Fruit fly (Drosophila melanogaster) whole organism, embryonic: ENCODE data around the gene CG10132.
A peak's percentile ranks its signal among the peaks of the same experiment; 100 is the strongest.

ENCODE experiments used
- Aef1 ChIP-seq: fragments of 200-800 bp; sonication (Bioruptor generic); IDR thresholded peaks from 3 replicates; pipeline ENCODE4 v1.3.6; 2022; ENCODE audit warnings: missing biosample characterization, missing genetic modification characterization
- CG10979 ChIP-seq: fragments of 200-800 bp; sonication (Bioruptor generic); optimal IDR thresholded peaks from 2 replicates; lab custom pipeline; 2018; ENCODE audit warnings: missing biosample characterization, mild to moderate bottlenecking, missing genetic modification characterization, moderate library complexity
- CG12942 ChIP-seq: fragments of 200-800 bp; sonication (Bioruptor generic); optimal IDR thresholded peaks from 3 replicates; lab custom pipeline; 2016; ENCODE audit warnings: missing biosample characterization, missing genetic modification characterization
- CG13296 ChIP-seq: fragments of 200-800 bp; sonication (Bioruptor generic); optimal IDR thresholded peaks from 3 replicates; lab custom pipeline; 2018; ENCODE audit warnings: missing biosample characterization, mild to moderate bottlenecking, missing genetic modification characterization
- CG1603 ChIP-seq: fragments of 200-800 bp; sonication (Bioruptor generic); optimal IDR thresholded peaks from 2 replicates; lab custom pipeline; 2019; ENCODE audit warnings: missing biosample characterization, mild to moderate bottlenecking, missing genetic modification characterization, moderate library complexity
- CG18262 ChIP-seq: fragments of 200-800 bp; optimal IDR thresholded peaks from 3 replicates; lab custom pipeline; 2019; ENCODE audit warnings: missing biosample characterization, mild to moderate bottlenecking, missing genetic modification characterization, moderate library complexity
- CG31224 ChIP-seq: fragments of 200-800 bp; sonication (Bioruptor generic); IDR thresholded peaks from 2 replicates; pipeline ENCODE4 v1.3.6; 2022; ENCODE audit warnings: missing biosample characterization, missing genetic modification characterization
- CG3163 ChIP-seq: fragments of 200-800 bp; sonication (Bioruptor generic); optimal IDR thresholded peaks from 3 replicates; lab custom pipeline; 2016; ENCODE audit warnings: missing biosample characterization, missing genetic modification characterization
- CG3281 ChIP-seq: fragments of 200-800 bp; sonication (Bioruptor generic); optimal IDR thresholded peaks from 3 replicates; lab custom pipeline; 2017; ENCODE audit warnings: missing biosample characterization, mild to moderate bottlenecking, missing genetic modification characterization
- CG3407 ChIP-seq: fragments of 200-800 bp; sonication (Bioruptor generic); optimal IDR thresholded peaks from 2 replicates; lab custom pipeline; 2018; ENCODE audit warnings: missing biosample characterization, mild to moderate bottlenecking, missing genetic modification characterization
- CG34422 ChIP-seq: fragments of 200-800 bp; sonication (Bioruptor generic); IDR thresholded peaks from 3 replicates; pipeline ENCODE4 v1.3.6; 2022; ENCODE audit warnings: missing biosample characterization, missing genetic modification characterization
- CG42726 ChIP-seq: fragments of 200-800 bp; sonication (Bioruptor generic); IDR thresholded peaks from 2 replicates; pipeline ENCODE4 v1.3.6; 2022; ENCODE audit warnings: missing biosample characterization, missing genetic modification characterization; ENCODE audit not compliant: partially characterized antibody
- CG4404 ChIP-seq: fragments of 200-800 bp; sonication (Bioruptor generic); IDR thresholded peaks from 2 replicates; pipeline ENCODE4 v1.3.6; 2022; ENCODE audit warnings: missing biosample characterization, missing genetic modification characterization
- CG4707 ChIP-seq: fragments of 200-800 bp; sonication (Bioruptor generic); optimal IDR thresholded peaks from 2 replicates; lab custom pipeline; 2018; ENCODE audit warnings: missing biosample characterization, mild to moderate bottlenecking, missing genetic modification characterization, moderate library complexity
- CG7357 ChIP-seq: fragments of 200-800 bp; sonication (Bioruptor generic); IDR thresholded peaks from 3 replicates; pipeline ENCODE4 v1.3.6; 2022; ENCODE audit warnings: missing biosample characterization, missing genetic modification characterization
- CG7963 ChIP-seq: fragments of 200-800 bp; sonication (Bioruptor generic); IDR thresholded peaks from 3 replicates; pipeline ENCODE4 v1.3.6; 2022; ENCODE audit warnings: missing biosample characterization, missing genetic modification characterization; ENCODE audit not compliant: partially characterized antibody
- CG8089 ChIP-seq: fragments of 200-800 bp; sonication (Bioruptor generic); optimal IDR thresholded peaks from 3 replicates; lab custom pipeline; 2016; ENCODE audit warnings: missing biosample characterization, missing genetic modification characterization
- CG8924 ChIP-seq: fragments of 200-800 bp; optimal IDR thresholded peaks from 3 replicates; lab custom pipeline; 2019; ENCODE audit warnings: missing biosample characterization, mild to moderate bottlenecking, missing genetic modification characterization, moderate library complexity
- CG9876 ChIP-seq: fragments of 200-800 bp; sonication (Bioruptor generic); optimal IDR thresholded peaks from 2 replicates; lab custom pipeline; 2016; ENCODE audit warnings: missing biosample characterization, missing genetic modification characterization
- CG9932 ChIP-seq: fragments of 200-800 bp; sonication (Bioruptor generic); IDR thresholded peaks from 2 replicates; pipeline ENCODE4 v1.3.6; 2022; ENCODE audit warnings: missing biosample characterization, missing genetic modification characterization
- D ChIP-seq, 2 experiments: fragments of 200-800 bp in 1 of 2; fragments of >200 bp in 1 of 2; sonication (Bioruptor generic) in 1 of 2; optimal IDR thresholded peaks; 2 replicates in 1 of 2; 3 replicates in 1 of 2; lab custom pipeline; 2017; ENCODE audit warnings: mild to moderate bottlenecking in 1 of 2, missing biosample characterization in 1 of 2, missing genetic modification characterization in 1 of 2, missing genetic modification reagents in 1 of 2
- D19B ChIP-seq: fragments of 200-800 bp; sonication (Bioruptor generic); optimal IDR thresholded peaks from 2 replicates; lab custom pipeline; 2017; ENCODE audit warnings: missing biosample characterization, mild to moderate bottlenecking, missing genetic modification characterization
- Dbx ChIP-seq: fragments of 200-800 bp; sonication (Bioruptor generic); IDR thresholded peaks from 3 replicates; pipeline ENCODE4 v1.3.6; 2022; ENCODE audit warnings: missing biosample characterization, missing genetic modification characterization
- Hand ChIP-seq: fragments of 200-800 bp; sonication (Bioruptor generic); optimal IDR thresholded peaks from 2 replicates; lab custom pipeline; 2017; ENCODE audit warnings: mild to moderate bottlenecking, missing biosample characterization, missing genetic modification reagents, missing genetic modification characterization
- Sin3A ChIP-seq: fragments of >200 bp; optimal IDR thresholded peaks from 2 replicates; lab custom pipeline; 2018
- Xbp1 ChIP-seq: fragments of 200-800 bp; sonication (Bioruptor generic); optimal IDR thresholded peaks from 3 replicates; lab custom pipeline; 2016; ENCODE audit warnings: missing biosample characterization, mild to moderate bottlenecking, missing genetic modification characterization
- YL-1 ChIP-seq: fragments of 200-800 bp; sonication (Bioruptor generic); optimal IDR thresholded peaks from 3 replicates; lab custom pipeline; 2017; ENCODE audit warnings: missing biosample characterization, mild to moderate bottlenecking, missing genetic modification characterization
- croc ChIP-seq: fragments of 200-800 bp; sonication (Bioruptor generic); conservative IDR thresholded peaks from 3 replicates; pipeline ENCODE4 v1.3.6; 2022; ENCODE audit warnings: missing biosample characterization, missing genetic modification characterization
- crp ChIP-seq, 2 experiments: fragments of 200-800 bp; sonication (Bioruptor generic); optimal IDR thresholded peaks; 2 replicates in 1 of 2; 3 replicates in 1 of 2; lab custom pipeline; 2017; ENCODE audit warnings: missing biosample characterization in 2 of 2, missing genetic modification characterization in 2 of 2, mild to moderate bottlenecking in 1 of 2, moderate library complexity in 1 of 2
- cwo ChIP-seq: fragments of 200-800 bp; sonication (Bioruptor generic); optimal IDR thresholded peaks from 3 replicates; lab custom pipeline; 2017; ENCODE audit warnings: missing biosample characterization, missing genetic modification characterization, mild to moderate bottlenecking, moderate library complexity, missing genetic modification reagents
- danr ChIP-seq: fragments of 200-800 bp; sonication (Bioruptor generic); IDR thresholded peaks from 2 replicates; pipeline ENCODE4 v1.3.6; 2022; ENCODE audit warnings: missing biosample characterization, missing genetic modification characterization
- dmrt11E ChIP-seq: fragments of 200-800 bp; sonication (Bioruptor generic); optimal IDR thresholded peaks from 3 replicates; lab custom pipeline; 2018; ENCODE audit warnings: missing biosample characterization, mild to moderate bottlenecking, missing genetic modification characterization, moderate library complexity
- dpn ChIP-seq, 2 experiments: fragments of 200-800 bp; sonication (Bioruptor generic); optimal IDR thresholded peaks; 3 replicates each; lab custom pipeline; 2016; ENCODE audit warnings: missing biosample characterization in 2 of 2, missing genetic modification characterization in 2 of 2
- exex ChIP-seq: fragments of 200-800 bp; sonication (Bioruptor generic); optimal IDR thresholded peaks from 4 replicates; lab custom pipeline; 2018; ENCODE audit warnings: missing biosample characterization, mild to moderate bottlenecking, missing genetic modification characterization, moderate library complexity
- fd3F ChIP-seq: fragments of 200-800 bp; sonication (Bioruptor generic); optimal IDR thresholded peaks from 2 replicates; lab custom pipeline; 2018; ENCODE audit warnings: missing biosample characterization, mild to moderate bottlenecking, missing genetic modification characterization, moderate library complexity
- gsb ChIP-seq: fragments of 200-800 bp; sonication (Bioruptor generic); IDR thresholded peaks from 2 replicates; pipeline ENCODE4 v1.3.6; 2022; ENCODE audit warnings: missing biosample characterization, missing genetic modification characterization
- hkb ChIP-seq, 2 experiments: fragments of 200-800 bp in 1 of 2; fragments of >200 bp in 1 of 2; sonication (Bioruptor generic) in 1 of 2; IDR thresholded peaks in 1 of 2; optimal IDR thresholded peaks in 1 of 2; 2 replicates each; pipeline versions ENCODE4 v1.3.6 to Lab custom; 2017 to 2022; ENCODE audit warnings: missing biosample characterization in 1 of 2, missing genetic modification characterization in 1 of 2
- inv ChIP-seq: fragments of 200-800 bp; sonication (Bioruptor generic); IDR thresholded peaks from 2 replicates; pipeline ENCODE4 v1.3.6; 2022; ENCODE audit warnings: missing biosample characterization, missing genetic modification characterization; ENCODE audit not compliant: partially characterized antibody
- knrl ChIP-seq: fragments of 200-800 bp; sonication (Bioruptor generic); IDR thresholded peaks from 3 replicates; pipeline ENCODE4 v1.3.6; 2022; ENCODE audit warnings: missing biosample characterization, missing genetic modification characterization; ENCODE audit not compliant: partially characterized antibody
- mam ChIP-seq: fragments of 200-800 bp; sonication (Bioruptor generic); optimal IDR thresholded peaks from 3 replicates; lab custom pipeline; 2016; ENCODE audit warnings: missing biosample characterization, missing genetic modification characterization
- peb ChIP-seq: fragments of 200-800 bp; sonication (Bioruptor generic); IDR thresholded peaks from 2 replicates; pipeline ENCODE4 v1.3.6; 2022; ENCODE audit warnings: missing biosample characterization, missing genetic modification characterization
- sima ChIP-seq: fragments of 200-800 bp; sonication (Bioruptor generic); optimal IDR thresholded peaks from 2 replicates; lab custom pipeline; 2016; ENCODE audit warnings: missing biosample characterization, missing genetic modification characterization
- slbo ChIP-seq: fragments of 200-800 bp; sonication (Bioruptor generic); IDR thresholded peaks from 2 replicates; pipeline ENCODE4 v1.3.6; 2022; ENCODE audit warnings: missing biosample characterization, missing genetic modification characterization
- slp2 ChIP-seq: fragments of 200-800 bp; sonication (Bioruptor generic); optimal IDR thresholded peaks from 2 replicates; lab custom pipeline; 2016; ENCODE audit warnings: missing biosample characterization, missing genetic modification characterization
- unpg ChIP-seq: fragments of 200-800 bp; sonication (Bioruptor generic); optimal IDR thresholded peaks from 3 replicates; lab custom pipeline; 2018; ENCODE audit warnings: missing biosample characterization, mild to moderate bottlenecking, missing genetic modification characterization, moderate library complexity
- yki ChIP-seq: fragments of >200 bp; optimal IDR thresholded peaks from 3 replicates; lab custom pipeline; 2018
- zen2 ChIP-seq: fragments of 200-800 bp; sonication (Bioruptor generic); IDR thresholded peaks from 3 replicates; pipeline ENCODE4 v1.3.6; 2022; ENCODE audit warnings: missing biosample characterization, missing genetic modification characterization; ENCODE audit not compliant: partially characterized antibody

Gene CG10132

DNA sequence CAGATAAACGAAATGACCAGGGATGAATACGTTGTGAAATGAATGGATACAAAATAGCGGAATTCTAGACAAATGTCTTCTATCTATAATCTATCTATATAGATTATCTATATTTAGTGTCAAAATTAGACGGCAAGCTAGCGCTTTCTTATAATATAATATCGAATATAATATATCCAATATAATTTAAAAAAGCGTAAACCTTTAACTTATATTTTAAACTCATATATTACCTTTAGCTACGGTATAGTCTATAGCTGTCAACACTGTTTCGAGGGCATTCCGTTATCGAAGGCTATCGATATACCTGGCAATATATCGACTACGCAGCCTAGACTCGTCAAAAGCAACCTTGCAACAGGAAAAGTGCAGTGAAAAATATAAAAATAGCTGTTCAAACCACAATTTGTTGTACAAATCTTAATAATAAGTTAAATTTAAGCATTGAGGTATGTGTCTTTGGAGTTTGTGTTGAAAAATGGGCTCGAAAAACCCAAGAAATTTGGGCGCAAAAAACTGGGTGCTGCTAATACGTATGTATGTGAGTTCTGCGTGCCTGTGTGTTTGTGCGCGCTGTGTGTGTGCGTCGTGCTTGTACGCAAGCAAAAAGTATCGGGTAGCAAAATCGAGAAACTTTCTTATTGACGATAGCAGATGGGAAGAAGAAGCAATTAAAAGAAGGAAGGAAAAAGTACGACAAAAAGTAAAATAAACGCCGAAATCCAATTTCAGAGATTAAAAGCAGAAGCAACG lies 25.5 kb upstream of the CG10132 start, which contains the start of the genes swm and Ctu2 (continued):
- TF ChIP-seq zen2 (GFP tag; lab: Robert Waterston, UW) (peak; percentile 59; the same call in 2 of the 3 replicates), hkb (optimal IDR thresholded peaks at IDR 0.05; lab: Kevin White, UChicago) (no peak), hkb (GFP tag; IDR thresholded peaks at IDR 0.05; lab: Robert Waterston, UW) (peak; percentile 55; the same call in 1 of the 2 replicates), CG3281 (GFP tag; lab: Kevin White, UChicago) (peak; percentile 73), CG9876 (GFP tag; lab: Kevin White, UChicago) (no peak), CG3407 (GFP tag; lab: Kevin White, UChicago) (peak; percentile 54), CG9932 (peak; percentile 83), Sin3A (peak; percentile 66), Hand (GFP tag; lab: Kevin White, UChicago) (peak; percentile 52), gsb (GFP tag; lab: Robert Waterston, UW) (no peak), knrl (GFP tag; lab: Robert Waterston, UW) (peak; percentile 69; the same call in 2 of the 3 replicates), CG4707 (GFP tag; lab: Kevin White, UChicago) (no peak), unpg (GFP tag; lab: Kevin White, UChicago) (peak; percentile 76), CG13296 (GFP tag; lab: Kevin White, UChicago) (peak; percentile 68), YL-1 (GFP tag; lab: Kevin White, UChicago) (peak; percentile 93), CG7357 (GFP tag; lab: Robert Waterston, UW) (0 out of 3 replicates have a peak, but pooled peaks have one; percentile 36), CG31224 (GFP tag; lab: Robert Waterston, UW) (peak; percentile 36; the same call in 1 of the 2 replicates), D19B (GFP tag; lab: Kevin White, UChicago) (peak; percentile 46), dmrt11E (tag; lab: Kevin White, UChicago) (peak; percentile 65), CG12942 (GFP tag; lab: Kevin White, UChicago) (peak; percentile 31), mam (peak; percentile 20), CG8089 (no peak), Xbp1 (GFP tag; lab: Kevin White, UChicago) (peak; percentile 68), CG8924 (tag; lab: Kevin White, UChicago) (peak; percentile 82), sima (GFP tag; lab: Kevin White, UChicago) (no peak), danr (GFP tag; lab: Robert Waterston, UW) (0 out of 2 replicates have a peak, but pooled peaks have one; percentile 18), CG7963 (peak; percentile 36; the same call in 1 of the 3 replicates), D (optimal IDR thresholded peaks at IDR 0.05; lab: Kevin White, UChicago) (no peak), D (GFP tag; optimal IDR thresholded peaks at IDR 0.05; lab: Kevin White, UChicago) (peak; percentile 40), Dbx (peak; percentile 62), peb (no peak), CG34422 (GFP tag; lab: Robert Waterston, UW) (peak; percentile 39; the same call in 1 of the 3 replicates), yki (lab: Kevin White, UChicago) (no peak), slp2 (GFP tag; lab: Kevin White, UChicago) (no peak), fd3F (GFP tag; lab: Kevin White, UChicago) (peak; percentile 72), croc (GFP tag; lab: Robert Waterston, UW) (peak; percentile 29; the same call in 1 of the 3 replicates), CG4404 (peak; percentile 56), crp (GFP tag; optimal IDR thresholded peaks at IDR 0.05; lab: Kevin White, UChicago) (peak in 1 of 2 experiments; percentile 47), Aef1 (GFP tag; lab: Robert Waterston, UW) (peak; percentile 51), CG1603 (tag; lab: Kevin White, UChicago) (peak; percentile 5), dpn (GFP tag; optimal IDR thresholded peaks at IDR 0.05; lab: Kevin White, UChicago) (peak; percentile 1 to 71), CG10979 (tag; lab: Kevin White, UChicago) (peak; percentile 67), exex (tag; lab: Kevin White, UChicago) (peak; percentile 50), cwo (peak; percentile 43), CG3163 (GFP tag; lab: Kevin White, UChicago) (no peak), CG42726 (GFP tag; lab: Robert Waterston, UW) (0 out of 2 replicates have a peak, but pooled peaks have one; percentile 11), slbo (peak; percentile 78), inv (peak; percentile 62), CG18262 (tag; lab: Kevin White, UChicago) (peak; percentile 73)
